Worm (Caenorhabditis elegans) whole organism, early embryonic: ENCODE data around the gene col-133.

ENCODE experiments used
- B0310.2 ChIP-seq: sonication (generic microtip); optimal IDR thresholded peaks from 2 replicates; lab custom pipeline; 2016; ENCODE audit warnings: mild to moderate bottlenecking, missing genetic modification characterization, missing compliant biosample characterization
- F13C5.2 ChIP-seq: sonication (generic microtip); optimal IDR thresholded peaks from 2 replicates; lab custom pipeline; 2017; ENCODE audit warnings: mild to moderate bottlenecking, missing genetic modification characterization, inconsistent platforms, missing compliant biosample characterization
- aly-1 ChIP-seq: sonication (generic microtip); optimal IDR thresholded peaks from 2 replicates; lab custom pipeline; 2016; ENCODE audit warnings: missing genetic modification characterization, missing compliant biosample characterization
- ama-1 ChIP-seq: fragments of 150-350 bp; optimal IDR thresholded peaks from 2 replicates; lab custom pipeline; 2014
- ceh-13 ChIP-seq: fragments of 200-800 bp; sonication (Bioruptor generic); optimal IDR thresholded peaks from 2 replicates; lab custom pipeline; 2018; ENCODE audit warnings: mild to moderate bottlenecking, missing genetic modification characterization, missing compliant biosample characterization
- ceh-36 ChIP-seq: sonication (generic microtip); optimal IDR thresholded peaks from 2 replicates; lab custom pipeline; 2016; ENCODE audit warnings: missing genetic modification characterization, inconsistent platforms, missing compliant biosample characterization
- ets-7 ChIP-seq: sonication (generic microtip); optimal IDR thresholded peaks from 2 replicates; lab custom pipeline; 2016; ENCODE audit warnings: missing genotype, missing genetic modification characterization, missing compliant biosample characterization
- flt-1 ChIP-seq: fragments of 200-800 bp; sonication (Bioruptor generic); IDR thresholded peaks from 2 replicates; pipeline ENCODE4 v1.3.6; 2022; ENCODE audit warnings: missing genetic modification characterization, missing compliant biosample characterization
- hmbx-1 ChIP-seq: sonication (generic microtip); optimal IDR thresholded peaks from 2 replicates; lab custom pipeline; 2016; ENCODE audit warnings: mild to moderate bottlenecking, missing genetic modification characterization, missing compliant biosample characterization
- hmg-4 ChIP-seq: fragments of 200-800 bp; sonication (Bioruptor generic); optimal IDR thresholded peaks from 2 replicates; lab custom pipeline; 2018; ENCODE audit warnings: mild to moderate bottlenecking, missing genetic modification characterization, missing compliant biosample characterization
- hnd-1 ChIP-seq: sonication (generic microtip); optimal IDR thresholded peaks from 2 replicates; lab custom pipeline; 2016; ENCODE audit warnings: missing genetic modification characterization, missing compliant biosample characterization
- pes-1 ChIP-seq: fragments of 200-800 bp; sonication (Bioruptor generic); IDR thresholded peaks from 2 replicates; pipeline ENCODE4 v1.3.6; 2022; ENCODE audit warnings: missing genetic modification reagents, missing genetic modification characterization, missing compliant biosample characterization
- scrt-1 ChIP-seq: fragments of 200-800 bp; sonication (Bioruptor generic); IDR thresholded peaks from 2 replicates; pipeline ENCODE4 v1.3.6; 2022; ENCODE audit warnings: missing genetic modification characterization, missing compliant biosample characterization
- sea-1 ChIP-seq: fragments of 200-800 bp; sonication (Bioruptor generic); conservative IDR thresholded peaks from 2 replicates; pipeline ENCODE4 v1.3.6; 2022; ENCODE audit warnings: missing genetic modification characterization, missing compliant biosample characterization
- tbx-11 ChIP-seq: fragments of 200-800 bp; sonication (Bioruptor generic); IDR thresholded peaks from 2 replicates; pipeline ENCODE4 v1.3.6; 2022; ENCODE audit warnings: missing genetic modification characterization, missing compliant biosample characterization
- tbx-37 ChIP-seq: fragments of 200-800 bp; sonication (Bioruptor generic); conservative IDR thresholded peaks from 2 replicates; pipeline ENCODE4 v1.3.6; 2022; ENCODE audit warnings: missing genetic modification reagents, missing genetic modification characterization, missing compliant biosample characterization
- tra-4 ChIP-seq: sonication (generic microtip); optimal IDR thresholded peaks from 2 replicates; lab custom pipeline; 2017; ENCODE audit warnings: missing genetic modification characterization, missing compliant biosample characterization

The col-133 gene

ce11 chrIV:14127805-14128610 lies 28.9 kb upstream of the col-133 start, which contains the start of gene H12I19.115:
H12I19.115 (minus strand) TSS chrIV:14127855.
- TF ChIP-seq aly-1 (tag; lab: Kevin White, UChicago) (no peak), F13C5.2 (peak; percentile 13), ceh-13 (no peak), scrt-1 (GFP tag; lab: Robert Waterston, UW) (no peak)

- no peak for TF ChIP-seq tbx-37
- no peak for TF ChIP-seq hmg-4
- no peak for TF ChIP-seq tra-4 (tag; lab: Kevin White, UChicago)
- TF ChIP-seq ets-7 (tag; lab: Kevin White, UChicago), result no peak
- no peak for TF ChIP-seq pes-1 (GFP tag; lab: Robert Waterston, UW)
- TF ChIP-seq ceh-13, result no peak
- no peak for TF ChIP-seq F13C5.2
- TF ChIP-seq hnd-1 (tag; lab: Kevin White, UChicago), result no peak
- no peak for TF ChIP-seq ceh-36 (tag; lab: Kevin White, UChicago)
- no peak for TF ChIP-seq tbx-11 (GFP tag; lab: Robert Waterston, UW)
- no peak for TF ChIP-seq B0310.2 (tag; lab: Kevin White, UChicago)
Measured at ce11 chrIV:14123956-14124355, 24.8 kb upstream of the col-133 start, which contains the start of gene nkcc-1. nkcc-1 (minus strand) TSS chrIV:14124056.

- no peak for TF ChIP-seq hmg-4
- TF ChIP-seq tbx-37, result no peak
- TF ChIP-seq sea-1, result no peak
- no peak for TF ChIP-seq B0310.2 (tag; lab: Kevin White, UChicago)
- no peak for TF ChIP-seq ama-1 (lab: Kevin White, UChicago)
- TF ChIP-seq ceh-13, result no peak
- TF ChIP-seq scrt-1 (GFP tag; lab: Robert Waterston, UW), result no peak
- no peak for TF ChIP-seq ets-7 (tag; lab: Kevin White, UChicago)
Measured at ce11 chrIV:14119327-14119726, 20.2 kb upstream of the col-133 start.

ce11 chrIV:14115556-14115955 lies 16.4 kb upstream of the col-133 start:
- TF ChIP-seq sea-1, result no peak

ce11 chrIV:14115045-14115444 lies 15.9 kb upstream of the col-133 start:
- TF ChIP-seq hmg-4 (no peak), aly-1 (tag; lab: Kevin White, UChicago) (no peak), sea-1 (no peak), flt-1 (no peak), tbx-37 (no peak), hnd-1 (tag; lab: Kevin White, UChicago) (no peak), scrt-1 (GFP tag; lab: Robert Waterston, UW) (no peak), B0310.2 (tag; lab: Kevin White, UChicago) (no peak), ceh-13 (no peak), ama-1 (lab: Kevin White, UChicago) (no peak), F13C5.2 (no peak), pes-1 (GFP tag; lab: Robert Waterston, UW) (no peak), ets-7 (tag; lab: Kevin White, UChicago) (no peak), tbx-11 (GFP tag; lab: Robert Waterston, UW) (no peak), ceh-36 (tag; lab: Kevin White, UChicago) (no peak), tra-4 (tag; lab: Kevin White, UChicago) (no peak)

ce11 chrIV:14114357-14114756 lies 15.2 kb upstream of the col-133 start:
- no peak for TF ChIP-seq tbx-37
- no peak for TF ChIP-seq scrt-1 (GFP tag; lab: Robert Waterston, UW)
- no peak for TF ChIP-seq flt-1
- TF ChIP-seq hnd-1 (tag; lab: Kevin White, UChicago), result no peak
- TF ChIP-seq F13C5.2, result no peak
- no peak for TF ChIP-seq aly-1 (tag; lab: Kevin White, UChicago)
- no peak for TF ChIP-seq ets-7 (tag; lab: Kevin White, UChicago)
- no peak for TF ChIP-seq B0310.2 (tag; lab: Kevin White, UChicago)
- TF ChIP-seq hmg-4, result no peak
- TF ChIP-seq ceh-13, result no peak
- no peak for TF ChIP-seq hmbx-1
- TF ChIP-seq tra-4 (tag; lab: Kevin White, UChicago), result no peak
- no peak for TF ChIP-seq tbx-11 (GFP tag; lab: Robert Waterston, UW)
- no peak for TF ChIP-seq sea-1

ce11 chrIV:14113621-14114020 lies 14.5 kb upstream of the col-133 start:
- TF ChIP-seq ets-7 (tag; lab: Kevin White, UChicago), result no peak
- TF ChIP-seq B0310.2 (tag; lab: Kevin White, UChicago), result no peak
- no peak for TF ChIP-seq tra-4 (tag; lab: Kevin White, UChicago)
- TF ChIP-seq aly-1 (tag; lab: Kevin White, UChicago), result no peak
- TF ChIP-seq F13C5.2, result no peak
- no peak for TF ChIP-seq ama-1 (lab: Kevin White, UChicago)
- TF ChIP-seq ceh-36 (tag; lab: Kevin White, UChicago), result no peak

- TF ChIP-seq tbx-37, result no peak
- no peak for TF ChIP-seq B0310.2 (tag; lab: Kevin White, UChicago)
- TF ChIP-seq tbx-11 (GFP tag; lab: Robert Waterston, UW), result no peak
- TF ChIP-seq scrt-1 (GFP tag; lab: Robert Waterston, UW), result no peak
- no peak for TF ChIP-seq ama-1 (lab: Kevin White, UChicago)
- no peak for TF ChIP-seq F13C5.2
- TF ChIP-seq flt-1, result no peak
- TF ChIP-seq hnd-1 (tag; lab: Kevin White, UChicago), result no peak
Measured at ce11 chrIV:14107647-14108046, 8.5 kb upstream of the col-133 start.
